Worm (Caenorhabditis elegans): Measurements from ENCODE around the gene osm-11.

osm-11 gene

ce11 chrX:17438386-17438785 is 17.0 kb upstream of the osm-11 start, which contains the start of gene C36E6.8:
Gene C36E6.8 (plus strand): TSS chrX:17438686.
- TF ChIP-seq ztf-23 (GFP tag; IDR thresholded peaks at IDR 0.05) (no peak), tab-1 (GFP tag; IDR thresholded peaks at IDR 0.05) (no peak), ztf-29 (GFP tag; IDR thresholded peaks at IDR 0.05) (no peak), flt-1 (GFP tag; IDR thresholded peaks at IDR 0.05) (no peak), ref-1 (GFP tag; conservative IDR thresholded peaks at IDR 0.05) (no peak), med-1 (GFP tag; optimal IDR thresholded peaks at IDR 0.05; ENCODE audit: insufficient read depth) (no peak), cog-1 (tag; optimal IDR thresholded peaks at IDR 0.05) (no peak), T22C8.4 (GFP tag; IDR thresholded peaks at IDR 0.05) (no peak), klf-2 (GFP tag; conservative IDR thresholded peaks at IDR 0.05) (no peak)

ce11 chrX:17434234-17434633 is 12.9 kb upstream of the osm-11 start, which contains the start of gene fubl-3:
Gene fubl-3 (plus strand): TSS chrX:17434445.
- TF ChIP-seq ref-1 (GFP tag; conservative IDR thresholded peaks at IDR 0.05), result no peak
- TF ChIP-seq T22C8.4 (GFP tag; IDR thresholded peaks at IDR 0.05), result no peak
- TF ChIP-seq ztf-29 (GFP tag; IDR thresholded peaks at IDR 0.05), result no peak
- peak; percentile 28; the same call in 1 of the 2 replicates for TF ChIP-seq flt-1 (GFP tag; IDR thresholded peaks at IDR 0.05)
- TF ChIP-seq tab-1 (GFP tag; IDR thresholded peaks at IDR 0.05), result no peak

DNA sequence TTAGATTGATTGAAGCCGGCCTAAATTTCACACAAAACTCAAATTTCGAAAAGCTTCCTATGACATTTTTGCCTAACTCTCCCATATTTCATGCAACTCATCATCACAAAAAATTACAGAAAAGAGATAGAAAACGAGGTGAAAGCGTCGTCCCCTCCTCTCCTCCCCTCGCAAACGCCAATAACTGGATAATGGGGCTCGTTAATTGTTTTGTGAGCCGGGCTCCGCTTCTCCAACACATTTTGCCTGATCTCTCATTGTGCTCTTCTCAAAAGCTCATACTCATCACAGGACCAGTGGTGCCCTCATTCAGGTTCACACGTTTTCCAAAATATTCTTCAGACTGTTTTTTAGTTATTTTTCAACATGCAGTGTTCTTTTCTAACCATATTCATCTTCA is 7.4 kb upstream of the osm-11 start, which contains the start of gene pbo-6:
Gene pbo-6 (plus strand): TSS at position 240 of the 400 bp plus-strand sequence.
- TF ChIP-seq flt-1 (GFP tag; IDR thresholded peaks at IDR 0.05), result no peak
- no peak for TF ChIP-seq ztf-29 (GFP tag; IDR thresholded peaks at IDR 0.05)
- no peak for TF ChIP-seq ref-1 (GFP tag; conservative IDR thresholded peaks at IDR 0.05)
- no peak for TF ChIP-seq T22C8.4 (GFP tag; IDR thresholded peaks at IDR 0.05)
- no peak for TF ChIP-seq med-1 (GFP tag; optimal IDR thresholded peaks at IDR 0.05; ENCODE audit: insufficient read depth)
- no peak for TF ChIP-seq ztf-23 (GFP tag; IDR thresholded peaks at IDR 0.05)
- no peak for TF ChIP-seq cog-1 (tag; optimal IDR thresholded peaks at IDR 0.05)
- no peak for TF ChIP-seq klf-2 (GFP tag; conservative IDR thresholded peaks at IDR 0.05)
- no peak for TF ChIP-seq tab-1 (GFP tag; IDR thresholded peaks at IDR 0.05)

DNA sequence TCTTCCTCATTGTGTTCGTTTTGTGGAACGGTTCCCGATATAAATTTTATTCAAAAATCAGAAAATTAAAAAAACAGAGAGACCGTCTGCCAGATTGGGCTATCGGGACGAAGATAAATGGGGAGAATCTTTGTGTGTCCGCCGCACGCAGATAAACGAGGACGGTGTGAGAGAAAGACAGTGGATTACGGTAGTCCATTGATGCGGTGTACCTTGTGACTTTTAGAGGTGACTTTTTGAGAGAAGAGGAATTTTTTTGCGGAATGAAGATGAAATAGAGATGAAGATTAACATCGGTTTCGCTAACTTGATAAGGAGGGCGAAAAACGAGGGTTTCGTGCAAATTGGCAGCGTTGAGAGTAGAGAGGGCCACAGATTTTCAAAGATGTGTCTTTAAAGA is 6.4 kb upstream of the osm-11 start:
- TF ChIP-seq T22C8.4 (GFP tag; IDR thresholded peaks at IDR 0.05), result no peak
- TF ChIP-seq tab-1 (GFP tag; IDR thresholded peaks at IDR 0.05), result no peak
- TF ChIP-seq ztf-29 (GFP tag; IDR thresholded peaks at IDR 0.05), result no peak
- TF ChIP-seq cog-1 (tag; optimal IDR thresholded peaks at IDR 0.05), result no peak
- no peak for TF ChIP-seq ref-1 (GFP tag; conservative IDR thresholded peaks at IDR 0.05)
- TF ChIP-seq klf-2 (GFP tag; conservative IDR thresholded peaks at IDR 0.05), result no peak

ce11 chrX:17426712-17427111 is 5.3 kb upstream of the osm-11 start:
- TF ChIP-seq T22C8.4 (GFP tag; IDR thresholded peaks at IDR 0.05), result no peak
- no peak for TF ChIP-seq klf-2 (GFP tag; conservative IDR thresholded peaks at IDR 0.05)
- TF ChIP-seq cog-1 (tag; optimal IDR thresholded peaks at IDR 0.05), result no peak
- no peak for TF ChIP-seq ztf-29 (GFP tag; IDR thresholded peaks at IDR 0.05)
- no peak for TF ChIP-seq ztf-23 (GFP tag; IDR thresholded peaks at IDR 0.05)
- TF ChIP-seq flt-1 (GFP tag; IDR thresholded peaks at IDR 0.05), result no peak
- TF ChIP-seq tab-1 (GFP tag; IDR thresholded peaks at IDR 0.05), result no peak
- TF ChIP-seq med-1 (GFP tag; optimal IDR thresholded peaks at IDR 0.05; ENCODE audit: insufficient read depth), result no peak
- no peak for TF ChIP-seq ref-1 (GFP tag; conservative IDR thresholded peaks at IDR 0.05)

DNA sequence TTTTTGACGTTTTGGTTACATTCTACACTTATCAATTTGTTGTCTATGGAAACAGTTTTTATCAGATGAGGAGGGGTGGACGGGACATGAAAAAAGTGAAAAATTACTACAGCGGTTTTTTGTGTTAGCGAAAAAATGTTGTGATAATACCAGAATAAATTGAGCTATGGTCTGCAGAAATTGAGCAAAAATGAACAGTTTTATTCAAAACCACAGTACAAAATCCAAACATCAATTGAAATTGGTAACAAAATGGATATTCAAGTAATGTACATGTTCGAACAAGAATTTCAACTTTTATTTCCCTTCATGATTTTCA is 3.2 kb upstream of the osm-11 start:
- no peak for TF ChIP-seq tab-1 (GFP tag; IDR thresholded peaks at IDR 0.05)
- no peak for TF ChIP-seq ref-1 (GFP tag; conservative IDR thresholded peaks at IDR 0.05)
- no peak for TF ChIP-seq flt-1 (GFP tag; IDR thresholded peaks at IDR 0.05)
- no peak for TF ChIP-seq T22C8.4 (GFP tag; IDR thresholded peaks at IDR 0.05)
- TF ChIP-seq ztf-29 (GFP tag; IDR thresholded peaks at IDR 0.05), result no peak

DNA sequence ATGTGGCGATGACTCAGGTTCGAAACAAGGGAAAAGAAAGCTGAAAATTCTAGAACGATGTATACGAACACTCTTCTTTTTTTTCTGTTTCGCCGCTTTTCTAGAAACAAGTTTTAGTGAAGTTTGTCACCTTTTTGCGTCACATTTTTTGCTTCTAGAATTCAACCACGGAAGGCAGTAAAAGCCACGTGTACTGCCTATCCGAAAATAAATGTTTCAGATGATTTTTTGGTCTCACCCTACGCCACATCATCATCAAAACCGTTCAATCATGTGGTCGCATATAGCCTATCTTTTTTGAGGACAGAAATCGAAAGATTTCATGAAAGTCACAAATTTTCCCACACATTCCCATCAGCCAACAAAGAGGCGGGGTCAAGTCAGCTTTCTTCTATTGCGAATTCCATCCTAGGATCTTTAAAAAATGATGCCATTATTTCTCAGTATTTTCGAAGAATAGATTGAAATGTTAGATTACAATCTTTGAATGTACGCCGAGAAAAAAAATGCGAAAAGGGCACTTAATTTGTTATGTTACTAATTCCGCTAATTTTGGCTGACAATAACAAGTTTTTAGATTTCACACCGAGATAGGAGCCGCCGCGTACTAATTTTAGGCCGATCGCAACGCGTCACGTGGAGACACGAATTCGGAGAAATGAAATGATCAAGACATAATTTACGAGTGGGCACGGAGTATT is 2.7 kb upstream of the osm-11 start:
- TF ChIP-seq T22C8.4 (GFP tag; IDR thresholded peaks at IDR 0.05) (no peak), cog-1 (tag; optimal IDR thresholded peaks at IDR 0.05) (no peak), med-1 (GFP tag; optimal IDR thresholded peaks at IDR 0.05; ENCODE audit: insufficient read depth) (no peak), tab-1 (GFP tag; IDR thresholded peaks at IDR 0.05) (no peak), flt-1 (GFP tag; IDR thresholded peaks at IDR 0.05) (no peak), ztf-29 (GFP tag; IDR thresholded peaks at IDR 0.05) (no peak), ref-1 (GFP tag; conservative IDR thresholded peaks at IDR 0.05) (no peak), ztf-23 (GFP tag; IDR thresholded peaks at IDR 0.05) (no peak), klf-2 (GFP tag; conservative IDR thresholded peaks at IDR 0.05) (no peak)

- no peak for TF ChIP-seq flt-1 (GFP tag; IDR thresholded peaks at IDR 0.05)
- TF ChIP-seq cog-1 (tag; optimal IDR thresholded peaks at IDR 0.05), result no peak
- no peak for TF ChIP-seq ref-1 (GFP tag; conservative IDR thresholded peaks at IDR 0.05)
- TF ChIP-seq ztf-23 (GFP tag; IDR thresholded peaks at IDR 0.05), result no peak
- no peak for TF ChIP-seq ztf-29 (GFP tag; IDR thresholded peaks at IDR 0.05)
- TF ChIP-seq tab-1 (GFP tag; IDR thresholded peaks at IDR 0.05), result no peak
- TF ChIP-seq klf-2 (GFP tag; conservative IDR thresholded peaks at IDR 0.05), result no peak
- no peak for TF ChIP-seq med-1 (GFP tag; optimal IDR thresholded peaks at IDR 0.05; ENCODE audit: insufficient read depth)
- no peak for TF ChIP-seq T22C8.4 (GFP tag; IDR thresholded peaks at IDR 0.05)
These were observed 1.2 kb upstream of the osm-11 start for ce11 chrX:17422593-17422992.

- TF ChIP-seq ztf-29 (GFP tag; IDR thresholded peaks at IDR 0.05), result no peak
These were observed 560 bp downstream of the osm-11 start for ce11 chrX:17420585-17421459.
